Worm (Caenorhabditis elegans): Measurements from ENCODE around the gene nspc-19.

Gene nspc-19

ce11 chrX:14556403-14556802, 27.9 kb downstream of the nspc-19 start:
- TF ChIP-seq elt-3 (tag; optimal IDR thresholded peaks at IDR 0.05): no peak
- TF ChIP-seq mab-5 (tag; optimal IDR thresholded peaks at IDR 0.05): no peak
- no peak for TF ChIP-seq blmp-1 (tag; optimal IDR thresholded peaks at IDR 0.05)
- TF ChIP-seq nhr-237 (tag; optimal IDR thresholded peaks at IDR 0.05): no peak
- TF ChIP-seq ceh-83 (GFP tag; optimal IDR thresholded peaks at IDR 0.05): no peak
- no peak for TF ChIP-seq tbx-8 (GFP tag; optimal IDR thresholded peaks at IDR 0.05)
- no peak for TF ChIP-seq cnd-1 (tag; optimal IDR thresholded peaks at IDR 0.05)
- TF ChIP-seq hlh-1 (tag; optimal IDR thresholded peaks at IDR 0.05): no peak
- no peak for TF ChIP-seq bed-3 (GFP tag; optimal IDR thresholded peaks at IDR 0.05)
- TF ChIP-seq snpc-4 (tag; optimal IDR thresholded peaks at IDR 0.05): no peak
- TF ChIP-seq unc-39 (tag; optimal IDR thresholded peaks at IDR 0.05): no peak
- TF ChIP-seq ceh-39 (tag; optimal IDR thresholded peaks at IDR 0.05): no peak
- no peak for TF ChIP-seq unc-62 (GFP tag; optimal IDR thresholded peaks at IDR 0.05)
- no peak for TF ChIP-seq ceh-43 (GFP tag; optimal IDR thresholded peaks at IDR 0.05)
- no peak for TF ChIP-seq ztf-11 (tag; optimal IDR thresholded peaks at IDR 0.05)
- no peak for TF ChIP-seq sptf-1 (tag; optimal IDR thresholded peaks at IDR 0.05)

- TF ChIP-seq ceh-83 (GFP tag; optimal IDR thresholded peaks at IDR 0.05) (no peak), M03D4.4 (tag; optimal IDR thresholded peaks at IDR 0.05) (no peak), unc-120 (tag; optimal IDR thresholded peaks at IDR 0.05; ENCODE audit: poor library complexity, severe bottlenecking) (peak; percentile 62), ham-2 (GFP tag; optimal IDR thresholded peaks at IDR 0.05) (no peak), blmp-1 (tag; optimal IDR thresholded peaks at IDR 0.05) (no peak), bed-3 (GFP tag; optimal IDR thresholded peaks at IDR 0.05) (no peak), sem-2 (GFP tag; optimal IDR thresholded peaks at IDR 0.05) (no peak), lsy-2 (tag; optimal IDR thresholded peaks at IDR 0.05) (peak; percentile 26), sptf-1 (tag; optimal IDR thresholded peaks at IDR 0.05) (no peak), ceh-39 (tag; optimal IDR thresholded peaks at IDR 0.05) (no peak), unc-62 (GFP tag; optimal IDR thresholded peaks at IDR 0.05) (peak; percentile 39), mab-5 (tag; optimal IDR thresholded peaks at IDR 0.05) (no peak), nhr-28 (tag; optimal IDR thresholded peaks at IDR 0.05) (no peak), tbx-8 (GFP tag; optimal IDR thresholded peaks at IDR 0.05) (no peak), ces-1 (GFP tag; optimal IDR thresholded peaks at IDR 0.05) (peak; percentile 25), elt-1 (tag; optimal IDR thresholded peaks at IDR 0.05; ENCODE audit: borderline replicate concordance, insufficient read depth) (no peak), unc-39 (tag; optimal IDR thresholded peaks at IDR 0.05) (no peak), drap-1 (GFP tag; optimal IDR thresholded peaks at IDR 0.05) (no peak), nhr-76 (tag; optimal IDR thresholded peaks at IDR 0.05) (no peak), nhr-12 (tag; optimal IDR thresholded peaks at IDR 0.05) (no peak), hlh-1 (tag; optimal IDR thresholded peaks at IDR 0.05) (peak; percentile 39), nhr-237 (tag; optimal IDR thresholded peaks at IDR 0.05) (peak; percentile 62), flh-1 (GFP tag; optimal IDR thresholded peaks at IDR 0.05) (no peak)
Measured at ce11 chrX:14557352-14557935, 28.9 kb downstream of the nspc-19 start.

- TF ChIP-seq elt-1 (tag; optimal IDR thresholded peaks at IDR 0.05; ENCODE audit: borderline replicate concordance, insufficient read depth) (peak; percentile 82), blmp-1 (tag; optimal IDR thresholded peaks at IDR 0.05) (peak; percentile 36), drap-1 (GFP tag; optimal IDR thresholded peaks at IDR 0.05) (no peak), elt-3 (tag; optimal IDR thresholded peaks at IDR 0.05) (peak; percentile 36), unc-62 (GFP tag; optimal IDR thresholded peaks at IDR 0.05) (peak; percentile 57)
Measured at ce11 chrX:14557936-14558554, 29.5 kb downstream of the nspc-19 start, which contains the start of gene nhr-3. TSS of gene nhr-3 (plus strand) at chrX:14558504.

ce11 chrX:14559084-14559483, 30.6 kb downstream of the nspc-19 start:
- TF ChIP-seq nhr-12 (tag; optimal IDR thresholded peaks at IDR 0.05) (no peak), mep-1 (tag; optimal IDR thresholded peaks at IDR 0.05) (no peak), sptf-1 (tag; optimal IDR thresholded peaks at IDR 0.05) (no peak), bed-3 (GFP tag; optimal IDR thresholded peaks at IDR 0.05) (no peak), drap-1 (GFP tag; optimal IDR thresholded peaks at IDR 0.05) (no peak), ham-2 (GFP tag; optimal IDR thresholded peaks at IDR 0.05) (no peak)

All from whole organism, mixed stage, embryonic.